Worm (Caenorhabditis elegans): ENCODE data around the gene R193.6.

Gene R193.6

ce11 chrX:1128503-1129036, 20.0 kb upstream of the R193.6 start, which contains the start of gene snx-1 (continued):
- TF ChIP-seq F10B5.3 (tag; optimal IDR thresholded peaks at IDR 0.05) (no peak), daf-16 (GFP tag; optimal IDR thresholded peaks at IDR 0.05) (no peak), daf-16 (tag; optimal IDR thresholded peaks at IDR 0.05) (peak; percentile 91), hmg-1.1 (GFP tag; IDR thresholded peaks at IDR 0.05) (peak; percentile 46), lin-38 (GFP tag; IDR thresholded peaks at IDR 0.05) (peak; percentile 92), tra-1 (GFP tag; IDR thresholded peaks at IDR 0.05) (0 out of 2 replicates have a peak, but pooled peaks have one; percentile 19), mdl-1 (tag; optimal IDR thresholded peaks at IDR 0.05) (peak; percentile 74 to 94), mep-1 (tag; optimal IDR thresholded peaks at IDR 0.05) (peak; percentile 74), ceh-62 (tag; optimal IDR thresholded peaks at IDR 0.05) (no peak), zip-11 (GFP tag; IDR thresholded peaks at IDR 0.05) (no peak), unc-62 (GFP tag; optimal IDR thresholded peaks at IDR 0.05 in 1 of 2) (no peak), unc-62 (tag; optimal IDR thresholded peaks at IDR 0.05) (no peak), nhr-10 (tag; optimal IDR thresholded peaks at IDR 0.05) (no peak), ZK337.2 (GFP tag; IDR thresholded peaks at IDR 0.05) (no peak), ceh-44 (GFP tag; IDR thresholded peaks at IDR 0.05) (no peak), nhr-42 (GFP tag; IDR thresholded peaks at IDR 0.05) (no peak), unc-39 (tag; optimal IDR thresholded peaks at IDR 0.05) (no peak), skn-1 (tag; optimal IDR thresholded peaks at IDR 0.05) (no peak), Y48G9A.11 (GFP tag; IDR thresholded peaks at IDR 0.05) (no peak), Y105C5A.15 (GFP tag; IDR thresholded peaks at IDR 0.05) (no peak), lin-15B (tag; optimal IDR thresholded peaks at IDR 0.05) (no peak), snpc-4 (tag; optimal IDR thresholded peaks at IDR 0.05) (no peak), nhr-76 (tag; optimal IDR thresholded peaks at IDR 0.05) (no peak), unc-130 (GFP tag; optimal IDR thresholded peaks at IDR 0.05) (no peak), saeg-2 (GFP tag; IDR thresholded peaks at IDR 0.05) (no peak), dpl-1 (GFP tag; optimal IDR thresholded peaks at IDR 0.05) (peak; percentile 16), nhr-77 (tag; optimal IDR thresholded peaks at IDR 0.05) (peak; percentile 80), mes-2 (tag; optimal IDR thresholded peaks at IDR 0.05; ENCODE audit: poor library complexity, severe bottlenecking) (peak; percentile 81), zfp-3 (GFP tag; conservative IDR thresholded peaks at IDR 0.05) (no peak)

ce11 chrX:1141617-1142016, 7.0 kb upstream of the R193.6 start:
- no peak for TF ChIP-seq tag-97 (GFP tag; IDR thresholded peaks at IDR 0.05)
- 0 out of 2 replicates have a peak, but pooled peaks have one; percentile 52 for TF ChIP-seq Y105C5A.15 (GFP tag; IDR thresholded peaks at IDR 0.05)
- TF ChIP-seq sdz-12 (GFP tag; optimal IDR thresholded peaks at IDR 0.05), result no peak
- peak; percentile 83 for TF ChIP-seq aha-1 (tag)

DNA sequence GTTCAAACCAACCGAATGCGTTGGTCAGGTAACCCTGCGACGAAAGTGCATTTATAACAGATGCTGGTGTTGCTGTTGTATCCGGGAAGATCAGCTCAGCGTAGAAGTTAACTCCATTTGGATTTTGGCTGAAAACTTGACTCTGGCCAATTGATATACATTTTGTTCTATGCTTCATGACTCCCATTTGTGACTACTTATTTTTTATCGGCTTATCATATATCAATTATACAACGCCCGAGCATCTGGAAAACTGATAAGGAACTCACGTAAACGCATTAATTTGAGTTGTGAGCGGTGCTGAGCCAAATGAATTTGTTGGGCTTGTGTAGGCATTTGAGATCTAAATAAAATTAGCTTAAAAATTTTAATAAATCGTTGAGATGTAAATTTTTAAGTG, 1.2 kb upstream of the R193.6 start:
- TF ChIP-seq aha-1 (tag), result no peak
- no peak for TF ChIP-seq set-16 (GFP tag; IDR thresholded peaks at IDR 0.05)
- TF ChIP-seq ztf-11 (tag; optimal IDR thresholded peaks at IDR 0.05), result no peak
- TF ChIP-seq hmg-1.1 (GFP tag; IDR thresholded peaks at IDR 0.05), result no peak
- no peak for TF ChIP-seq ces-1 (GFP tag; optimal IDR thresholded peaks at IDR 0.05)
- no peak for TF ChIP-seq dmd-9 (GFP tag; IDR thresholded peaks at IDR 0.05)
- TF ChIP-seq rbr-2 (tag; optimal IDR thresholded peaks at IDR 0.05), result no peak
- no peak for TF ChIP-seq nhr-48 (tag; optimal IDR thresholded peaks at IDR 0.05)
- no peak for TF ChIP-seq zfp-3 (GFP tag; conservative IDR thresholded peaks at IDR 0.05)
- no peak for TF ChIP-seq unc-130 (GFP tag; optimal IDR thresholded peaks at IDR 0.05)
- TF ChIP-seq F26F4.8 (GFP tag; conservative IDR thresholded peaks at IDR 0.05), result no peak
- no peak for TF ChIP-seq duxl-1 (tag; optimal IDR thresholded peaks at IDR 0.05; ENCODE audit: poor library complexity)
- no peak for TF ChIP-seq vab-7 (GFP tag; IDR thresholded peaks at IDR 0.05)
- no peak for TF ChIP-seq T20F7.1 (GFP tag; optimal IDR thresholded peaks at IDR 0.05)
- peak; percentile 32; the same call in 1 of the 2 replicates for TF ChIP-seq dmd-6 (GFP tag; IDR thresholded peaks at IDR 0.05)
- TF ChIP-seq madf-5 (GFP tag; IDR thresholded peaks at IDR 0.05), result no peak
- TF ChIP-seq lin-39 (tag; optimal IDR thresholded peaks at IDR 0.05), result no peak
- peak; percentile 61 for TF ChIP-seq pqm-1 (tag; optimal IDR thresholded peaks at IDR 0.05)
- TF ChIP-seq nhr-28 (tag; optimal IDR thresholded peaks at IDR 0.05), result peak; percentile 40
- no peak for TF ChIP-seq pha-4 (GFP tag; IDR thresholded peaks at IDR 0.05)
- no peak for TF ChIP-seq pha-4 (tag; optimal IDR thresholded peaks at IDR 0.05)
- TF ChIP-seq mep-1 (tag; optimal IDR thresholded peaks at IDR 0.05), result no peak
- TF ChIP-seq ceh-28 (tag; optimal IDR thresholded peaks at IDR 0.05), result no peak
- peak; percentile 27 for TF ChIP-seq hlh-11 (tag; optimal IDR thresholded peaks at IDR 0.05)

All from whole organism, L4 larva.